Fruit fly (Drosophila melanogaster) whole organism, adult: ENCODE measurements around the gene Sirt6.

Source experiments
- CG11617 ChIP-seq: fragments of 200-800 bp; sonication (Bioruptor generic); optimal IDR thresholded peaks from 2 replicates; lab custom pipeline; 2017; ENCODE audit warnings: mild to moderate bottlenecking, missing biosample characterization, missing genetic modification reagents, missing genetic modification characterization
- CG12768 ChIP-seq: fragments of 200-800 bp; sonication (Bioruptor generic); optimal IDR thresholded peaks from 2 replicates; lab custom pipeline; 2017; ENCODE audit warnings: missing biosample characterization, missing genetic modification characterization, mild to moderate bottlenecking, moderate library complexity, missing genetic modification reagents
- CG14711 ChIP-seq: fragments of 200-800 bp; sonication (Bioruptor generic); optimal IDR thresholded peaks from 2 replicates; lab custom pipeline; 2018; ENCODE audit warnings: missing biosample characterization, mild to moderate bottlenecking, missing genetic modification characterization, moderate library complexity
- CG1620 ChIP-seq: fragments of 200-800 bp; sonication (Bioruptor generic); optimal IDR thresholded peaks from 2 replicates; lab custom pipeline; 2016; ENCODE audit warnings: missing biosample characterization, missing genetic modification characterization
- CG33017 ChIP-seq: fragments of 200-800 bp; sonication (Bioruptor generic); optimal IDR thresholded peaks from 2 replicates; lab custom pipeline; 2018; ENCODE audit warnings: missing biosample characterization, mild to moderate bottlenecking, missing genetic modification characterization, moderate library complexity
- CG5204 ChIP-seq: fragments of 200-800 bp; sonication (Bioruptor generic); optimal IDR thresholded peaks from 2 replicates; lab custom pipeline; 2016; ENCODE audit warnings: missing biosample characterization, missing genetic modification characterization
- CG7045 ChIP-seq: fragments of 200-800 bp; sonication (Bioruptor generic); optimal IDR thresholded peaks from 2 replicates; lab custom pipeline; 2017; ENCODE audit warnings: missing biosample characterization, mild to moderate bottlenecking, missing genetic modification characterization
- CG7101 ChIP-seq: fragments of 200-800 bp; sonication (Bioruptor generic); optimal IDR thresholded peaks from 2 replicates; lab custom pipeline; 2018; ENCODE audit warnings: missing biosample characterization, mild to moderate bottlenecking, missing genetic modification characterization, moderate library complexity
- Clk ChIP-seq: fragments of 200-800 bp; sonication (Bioruptor generic); optimal IDR thresholded peaks from 2 replicates; lab custom pipeline; 2017; ENCODE audit warnings: missing biosample characterization, missing genetic modification characterization
- Crg-1 ChIP-seq: fragments of 200-800 bp; sonication (Bioruptor generic); optimal IDR thresholded peaks from 2 replicates; lab custom pipeline; 2016; ENCODE audit warnings: missing biosample characterization, missing genetic modification characterization
- Hr96 ChIP-seq: fragments of 200-800 bp; sonication (Bioruptor generic); optimal IDR thresholded peaks from 2 replicates; lab custom pipeline; 2016; ENCODE audit warnings: missing biosample characterization, missing genetic modification characterization
- Mnt ChIP-seq: fragments of 200-800 bp; sonication (Bioruptor generic); optimal IDR thresholded peaks from 2 replicates; lab custom pipeline; 2016; ENCODE audit warnings: missing biosample characterization, mild to moderate bottlenecking, missing genetic modification characterization
- bab1 ChIP-seq: fragments of 200-800 bp; sonication (Bioruptor generic); optimal IDR thresholded peaks from 3 replicates; lab custom pipeline; 2019; ENCODE audit warnings: missing biosample characterization, mild to moderate bottlenecking, missing genetic modification characterization, moderate library complexity
- cic ChIP-seq: fragments of 200-800 bp; sonication (Bioruptor generic); optimal IDR thresholded peaks from 2 replicates; lab custom pipeline; 2017; ENCODE audit warnings: missing biosample characterization, mild to moderate bottlenecking, missing genetic modification characterization, moderate library complexity
- cnc ChIP-seq, 2 experiments: fragments of >200 bp; optimal IDR thresholded peaks; 2 replicates each; lab custom pipeline; 2017
- kay ChIP-seq: fragments of 200-800 bp; sonication (Bioruptor generic); peaks from one replicate; lab custom pipeline; 2016; ENCODE audit warnings: missing biosample characterization, missing genetic modification characterization, borderline replicate concordance
- ovo ChIP-seq: fragments of 200-800 bp; sonication (Bioruptor generic); optimal IDR thresholded peaks from 2 replicates; lab custom pipeline; 2016; ENCODE audit warnings: missing biosample characterization, missing genetic modification characterization
- pad ChIP-seq: fragments of 200-800 bp; sonication (Bioruptor generic); optimal IDR thresholded peaks from 3 replicates; lab custom pipeline; 2017; ENCODE audit warnings: missing biosample characterization, missing genetic modification characterization, mild to moderate bottlenecking, moderate library complexity, missing genetic modification reagents
- tj ChIP-seq: fragments of 200-800 bp; sonication (Bioruptor generic); optimal IDR thresholded peaks from 3 replicates; lab custom pipeline; 2017; ENCODE audit warnings: missing biosample characterization, mild to moderate bottlenecking, missing genetic modification characterization, moderate library complexity
- toe ChIP-seq: fragments of 200-800 bp; sonication (Bioruptor generic); optimal IDR thresholded peaks from 2 replicates; lab custom pipeline; 2016; ENCODE audit warnings: missing biosample characterization, missing genetic modification characterization

The Sirt6 gene

DNA sequence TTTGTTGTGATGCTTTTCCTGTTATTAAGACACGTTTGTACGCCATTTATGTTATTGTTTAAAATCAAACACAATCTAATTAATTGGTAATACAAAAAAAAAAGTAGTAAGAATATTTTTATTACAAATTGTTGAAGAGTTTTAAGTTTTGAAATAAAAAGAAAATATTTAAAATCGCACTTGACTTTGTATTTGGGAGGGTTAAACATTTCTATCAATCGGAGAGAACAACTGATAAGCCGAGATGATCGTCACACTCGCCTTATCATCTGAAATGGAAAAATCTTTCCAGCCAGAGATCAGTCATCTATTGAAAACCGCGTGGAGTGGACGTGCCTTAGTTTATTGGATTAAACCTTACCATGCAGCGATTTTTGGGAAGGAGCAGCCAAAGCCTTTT, 10.4 kb downstream of the Sirt6 start, which contains the start of gene CG3999:
Gene CG3999, plus strand, starts transcription at position 301 of the 400 bp plus-strand sequence.
- no peak for TF ChIP-seq CG12768
- TF ChIP-seq Mnt (GFP tag; lab: Kevin White, UChicago) = no peak

DNA sequence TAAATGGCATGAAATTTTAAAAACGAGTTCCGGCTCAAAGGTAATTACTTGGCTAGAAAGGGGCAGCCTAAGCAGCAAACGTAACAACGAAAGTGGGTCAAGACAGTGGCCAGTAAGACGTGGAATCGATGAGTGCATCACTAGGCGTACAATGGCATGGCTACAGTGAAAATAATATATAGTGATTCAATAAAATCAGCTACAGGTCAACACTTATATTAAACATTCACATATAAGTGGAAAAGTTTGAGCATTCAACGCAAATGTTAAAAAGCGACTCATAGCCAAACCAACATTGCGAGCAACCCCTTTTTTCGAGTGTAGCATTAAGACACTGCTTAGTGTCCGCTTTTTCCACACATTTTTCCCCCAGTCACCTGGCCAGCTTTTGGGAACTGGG, 33.7 kb downstream of the Sirt6 start:
- peak; percentile 8 for TF ChIP-seq CG12768
- TF ChIP-seq CG5204 = peak; percentile 15
- TF ChIP-seq CG7101 (tag; lab: Kevin White, UChicago) = no peak
- TF ChIP-seq CG7045 (GFP tag; lab: Kevin White, UChicago) = peak; percentile 27

DNA sequence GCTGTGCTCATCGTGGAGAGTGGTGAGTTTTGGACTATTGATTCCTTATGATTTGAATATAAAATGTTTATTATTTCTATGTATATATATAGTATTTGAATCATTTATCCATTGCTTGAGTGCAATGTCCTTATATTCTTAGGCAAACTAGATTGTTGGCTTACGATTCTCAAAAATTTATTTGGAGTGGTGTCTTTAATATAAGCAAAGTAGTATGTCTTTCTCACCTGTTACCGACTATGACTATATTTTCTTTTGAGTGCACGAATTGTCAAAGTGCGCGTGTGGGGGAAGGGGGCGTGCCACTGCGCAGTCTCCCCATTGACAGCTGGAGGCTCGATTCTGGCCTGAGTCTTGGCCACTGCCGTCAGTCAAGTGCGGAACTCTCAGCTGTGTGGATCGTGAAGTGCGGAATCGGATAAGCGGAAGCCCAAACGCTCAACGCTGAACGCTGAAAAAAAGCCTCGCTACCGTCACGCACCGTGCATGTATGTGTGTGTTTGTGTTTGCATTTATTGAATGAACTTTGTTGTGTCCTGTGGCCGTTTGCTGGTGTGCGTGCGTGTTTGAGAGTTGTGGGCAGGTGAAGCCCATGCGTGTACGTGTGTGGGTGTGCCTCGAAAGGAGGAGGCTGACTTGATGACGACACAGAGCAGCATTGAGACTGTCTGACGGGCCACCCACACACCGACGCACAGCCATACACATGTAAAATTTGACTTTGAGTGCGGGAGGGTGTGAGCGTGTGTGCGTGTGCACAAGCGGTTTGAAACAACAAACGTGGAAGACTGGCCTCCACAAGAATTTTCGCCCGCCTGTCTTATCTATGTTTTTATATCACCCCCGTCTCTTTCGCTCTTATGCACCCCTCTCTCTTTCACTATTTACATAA, 35.3 kb downstream of the Sirt6 start:
- TF ChIP-seq CG11617 (GFP tag; lab: Kevin White, UChicago) (no peak), tj (GFP tag; lab: Kevin White, UChicago) (no peak), pad (GFP tag; lab: Kevin White, UChicago) (no peak), ovo (no peak), cnc (optimal IDR thresholded peaks at IDR 0.05; lab: Kevin White, UChicago) (no peak), CG1620 (GFP tag; lab: Kevin White, UChicago) (no peak), bab1 (GFP tag; lab: Kevin White, UChicago) (no peak)

DNA sequence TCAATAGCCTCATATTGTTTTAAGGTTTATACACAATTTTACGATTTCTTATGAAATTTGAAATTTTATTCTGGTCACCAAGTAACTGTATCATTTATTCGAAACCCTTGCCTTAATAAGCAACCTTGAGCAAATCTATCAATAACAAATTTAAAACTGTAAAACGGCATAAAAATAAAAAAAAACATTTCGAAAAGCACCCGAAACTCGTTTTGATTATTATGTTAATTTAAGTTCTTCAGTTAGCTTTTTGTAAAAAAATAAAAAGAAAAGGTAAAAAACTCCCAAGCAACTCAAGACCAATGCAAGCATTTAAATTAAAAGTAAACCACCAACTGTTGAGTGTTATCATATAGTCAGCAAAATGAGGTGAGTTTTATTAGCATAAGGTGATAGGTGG, 36.3 kb downstream of the Sirt6 start, which contains the start of gene CG42795:
Gene CG42795, plus strand, starts transcription at position 301 of the 400 bp plus-strand sequence.
- TF ChIP-seq pad (GFP tag; lab: Kevin White, UChicago) (no peak), CG33017 (no peak), kay (no peak), tj (GFP tag; lab: Kevin White, UChicago) (no peak), toe (GFP tag; lab: Kevin White, UChicago) (no peak), bab1 (GFP tag; lab: Kevin White, UChicago) (no peak), CG14711 (tag; lab: Kevin White, UChicago) (no peak), CG7101 (tag; lab: Kevin White, UChicago) (no peak), ovo (no peak), CG7045 (GFP tag; lab: Kevin White, UChicago) (no peak), Mnt (GFP tag; lab: Kevin White, UChicago) (no peak), CG11617 (GFP tag; lab: Kevin White, UChicago) (no peak)

DNA sequence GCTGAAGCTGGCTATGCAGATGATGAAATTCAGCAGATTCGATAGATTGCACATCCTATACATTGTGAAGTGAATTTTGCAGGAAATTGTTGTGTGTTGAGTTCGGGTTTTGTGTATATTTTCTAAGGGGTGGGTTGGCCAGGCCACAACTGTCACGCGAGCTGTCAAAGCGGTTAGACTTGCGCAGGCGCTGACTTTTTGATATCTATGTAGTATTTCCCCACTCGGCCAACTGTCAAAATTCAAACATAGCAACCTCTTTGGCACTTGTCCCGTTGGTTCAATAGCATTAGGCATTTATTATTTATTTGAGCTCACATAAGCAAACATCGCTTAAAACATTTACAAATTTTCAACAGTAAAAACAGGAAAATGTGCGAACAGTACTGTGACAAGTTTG, 37.1 kb downstream of the Sirt6 start, which contains the start of the genes CG12817 and CG34107:
Gene CG12817, minus strand, starts transcription at position 132 of the 400 bp plus-strand sequence.
Gene CG34107, plus strand, starts transcription at position 316 of the 400 bp plus-strand sequence.
- no peak for TF ChIP-seq CG7101 (tag; lab: Kevin White, UChicago)
- no peak for TF ChIP-seq Crg-1
- TF ChIP-seq CG7045 (GFP tag; lab: Kevin White, UChicago) = no peak
- TF ChIP-seq CG11617 (GFP tag; lab: Kevin White, UChicago) = no peak
- TF ChIP-seq Clk (GFP tag; lab: Kevin White, UChicago) = no peak
- TF ChIP-seq kay = no peak
- no peak for TF ChIP-seq Hr96 (GFP tag; lab: Kevin White, UChicago)

DNA sequence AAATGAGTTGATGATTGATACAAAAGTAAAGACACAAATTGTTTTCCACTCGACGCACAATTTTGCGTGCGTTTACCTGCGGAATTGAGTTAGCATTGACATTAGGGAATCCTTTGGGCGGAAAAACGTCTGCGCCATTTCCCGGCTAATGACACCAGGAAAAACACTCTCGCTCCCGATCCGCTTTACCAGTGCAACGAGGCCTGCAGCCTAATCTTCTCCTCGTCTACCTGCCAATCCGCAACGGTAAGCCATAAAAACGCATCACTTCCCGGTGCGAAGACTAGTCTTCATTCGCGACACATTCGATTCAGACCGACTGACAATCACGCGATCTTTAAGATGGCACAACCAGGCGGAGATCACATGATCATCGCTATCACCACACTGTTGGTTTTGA, 39.2 kb downstream of the Sirt6 start, which contains the start of gene CG12420:
Gene CG12420, plus strand, starts transcription at position 283 of the 400 bp plus-strand sequence.
- TF ChIP-seq cic (no peak), pad (GFP tag; lab: Kevin White, UChicago) (no peak), Crg-1 (no peak), kay (no peak), CG1620 (GFP tag; lab: Kevin White, UChicago) (no peak), ovo (no peak), CG7045 (GFP tag; lab: Kevin White, UChicago) (no peak), CG33017 (no peak), CG7101 (tag; lab: Kevin White, UChicago) (no peak), cnc (optimal IDR thresholded peaks at IDR 0.05; lab: Kevin White, UChicago) (no peak), CG5204 (no peak), Hr96 (GFP tag; lab: Kevin White, UChicago) (no peak), CG12768 (no peak), tj (GFP tag; lab: Kevin White, UChicago) (no peak), CG11617 (GFP tag; lab: Kevin White, UChicago) (no peak), toe (GFP tag; lab: Kevin White, UChicago) (no peak), CG14711 (tag; lab: Kevin White, UChicago) (no peak)

DNA sequence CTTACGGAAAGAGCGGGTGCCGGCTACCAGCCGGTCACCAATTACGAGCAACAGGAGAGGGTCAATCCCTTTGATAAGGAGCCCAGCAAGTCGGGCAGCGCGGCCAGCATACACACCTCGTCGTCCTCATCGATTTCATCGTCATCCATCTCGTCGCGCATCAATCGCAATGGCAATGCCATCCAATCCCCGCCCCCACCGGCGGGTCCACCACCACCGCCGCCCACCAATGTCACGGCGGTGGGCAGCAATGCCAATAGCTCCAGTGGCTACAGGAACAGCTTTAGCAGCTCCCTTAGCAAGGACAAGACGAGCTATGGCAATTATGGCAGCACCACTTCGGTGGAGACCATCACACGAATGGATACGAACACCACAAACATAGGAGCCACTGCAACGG, 43.7 kb downstream of the Sirt6 start:
- no peak for TF ChIP-seq cnc (optimal IDR thresholded peaks at IDR 0.05; lab: Kevin White, UChicago)
- no peak for TF ChIP-seq CG1620 (GFP tag; lab: Kevin White, UChicago)
- TF ChIP-seq Crg-1 = no peak
- TF ChIP-seq ovo = no peak
- no peak for TF ChIP-seq tj (GFP tag; lab: Kevin White, UChicago)
